Worm (Caenorhabditis elegans) whole organism, dauer: Measurements from ENCODE around the gene tim-1.

Experiments
- unc-62 ChIP-seq: sonication (generic microtip); optimal IDR thresholded peaks from 2 replicates; lab custom pipeline; 2017; ENCODE audit warnings: missing biosample characterization, missing genetic modification reagents, missing genetic modification characterization

tim-1 gene

ce11 chrIII:12233493-12233892 is 16.5 kb downstream of the tim-1 start:
- TF ChIP-seq unc-62 (GFP tag; lab: Kevin White, UChicago): no peak

ce11 chrIII:12231539-12231938 is 18.4 kb downstream of the tim-1 start:
- no peak for TF ChIP-seq unc-62 (GFP tag; lab: Kevin White, UChicago)

DNA sequence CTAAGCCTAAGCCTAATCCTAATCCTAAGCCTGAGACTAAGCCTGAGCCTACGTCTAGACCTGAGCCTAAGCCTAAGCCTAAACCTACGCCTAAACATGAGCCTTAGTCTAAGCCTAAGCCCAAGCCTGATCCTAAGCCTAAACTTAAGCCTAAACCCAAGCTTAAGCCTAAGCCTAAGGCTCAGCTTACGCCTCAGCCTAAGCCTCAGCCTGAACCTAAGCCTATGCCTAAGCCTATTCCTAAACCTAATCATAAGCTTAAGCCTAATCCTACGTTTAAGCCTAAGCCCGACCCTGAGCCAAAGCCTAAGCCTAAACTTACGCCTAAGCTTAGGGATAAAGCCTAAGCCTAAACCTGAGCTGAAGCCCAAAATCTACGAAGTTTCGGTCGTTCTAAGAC is 19.8 kb downstream of the tim-1 start:
- no peak for TF ChIP-seq unc-62 (GFP tag; lab: Kevin White, UChicago)

DNA sequence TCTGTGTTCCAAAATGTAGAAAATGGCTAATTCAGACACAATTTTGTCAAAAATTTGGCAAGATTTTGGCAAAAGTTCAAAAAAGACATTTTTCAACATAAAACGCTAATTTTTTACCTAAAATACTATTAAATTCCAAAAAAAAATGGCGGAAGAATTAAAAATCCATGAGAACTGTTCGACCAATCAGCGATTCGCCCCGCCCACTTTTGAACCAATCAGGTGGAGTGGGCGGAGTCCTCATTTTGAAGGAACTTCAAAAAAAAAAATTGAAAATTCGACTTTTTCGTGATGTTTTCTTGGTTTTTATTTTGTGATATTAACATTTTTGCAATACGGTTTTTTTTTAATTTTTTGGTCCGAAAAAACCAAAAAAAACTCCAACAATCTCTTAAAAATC is 22.0 kb downstream of the tim-1 start:
- TF ChIP-seq unc-62 (GFP tag; lab: Kevin White, UChicago): no peak

DNA sequence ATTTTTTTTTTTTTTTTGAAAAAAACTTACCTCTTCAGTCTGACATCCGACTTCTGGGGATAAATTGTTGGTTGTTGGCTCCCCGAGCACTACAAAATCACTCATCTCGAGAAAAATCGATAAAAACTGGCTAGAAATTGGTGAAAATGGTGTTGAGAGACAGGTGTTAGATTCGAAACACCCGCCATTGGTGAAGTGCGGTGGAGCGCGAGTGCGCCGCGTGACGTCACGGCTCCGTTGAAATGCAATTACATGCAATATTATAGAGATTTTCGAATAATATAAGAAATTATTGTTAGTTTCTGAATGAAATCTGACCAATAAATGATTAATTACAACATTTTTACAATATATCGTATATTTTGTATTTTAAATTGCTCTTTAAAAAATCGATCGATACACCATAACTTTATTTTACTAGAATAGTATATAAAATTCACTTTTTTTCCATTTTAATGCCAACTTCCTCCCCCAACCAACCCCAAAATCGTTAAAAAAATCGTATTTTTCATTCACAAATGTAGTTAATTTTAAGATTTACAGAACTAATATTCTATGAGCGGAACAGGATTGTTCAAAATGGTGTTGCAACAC is 23.8 kb downstream of the tim-1 start, which contains the start of the genes Y75B8A.18 and Y75B8A.19:
Gene Y75B8A.18, minus strand, starts transcription at position 142 of the 594 bp plus-strand sequence.
Gene Y75B8A.19, plus strand, starts transcription at position 544 of the 594 bp plus-strand sequence.
- TF ChIP-seq unc-62 (GFP tag; lab: Kevin White, UChicago): no peak

- TF ChIP-seq unc-62 (GFP tag; lab: Kevin White, UChicago): no peak
Measured at ce11 chrIII:12225234-12225633, 24.7 kb downstream of the tim-1 start, which contains the start of gene gmn-1. Gene gmn-1 (minus strand): TSS chrIII:12225331.

ce11 chrIII:12223208-12223607 is 26.8 kb downstream of the tim-1 start:
- TF ChIP-seq unc-62 (GFP tag; lab: Kevin White, UChicago): no peak

ce11 chrIII:12221452-12221851 is 28.5 kb downstream of the tim-1 start:
- no peak for TF ChIP-seq unc-62 (GFP tag; lab: Kevin White, UChicago)

- TF ChIP-seq unc-62 (GFP tag; lab: Kevin White, UChicago): no peak
Measured at ce11 chrIII:12220820-12221219, 29.1 kb downstream of the tim-1 start.

DNA sequence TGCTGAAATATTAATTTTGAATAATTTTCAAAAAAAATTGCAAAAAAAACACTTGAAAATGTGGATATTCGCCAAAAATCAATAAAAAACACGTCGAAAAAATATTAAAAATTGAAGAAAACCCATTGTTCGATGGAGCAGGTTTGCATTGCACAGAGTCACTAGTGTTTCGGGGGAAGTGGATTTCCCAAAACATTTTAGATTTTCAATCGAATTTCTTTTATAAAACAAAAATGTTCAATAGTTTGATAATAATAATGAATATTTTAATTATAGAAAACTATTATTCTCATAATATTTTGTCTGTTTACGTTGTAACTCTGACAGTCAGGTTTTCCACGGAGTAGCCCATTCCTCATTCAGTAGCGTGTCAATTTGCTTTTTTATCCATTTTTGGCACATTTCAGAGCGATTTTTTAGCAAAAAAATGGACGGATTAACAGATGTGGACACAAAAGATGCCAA is 31.3 kb downstream of the tim-1 start, which contains the start of the genes gex-4 and gphr-1:
Gene gex-4, minus strand, starts transcription at position 2 of the 465 bp plus-strand sequence.
Gene gphr-1, plus strand, starts transcription at position 415 of the 465 bp plus-strand sequence.
- no peak for TF ChIP-seq unc-62 (GFP tag; lab: Kevin White, UChicago)

- TF ChIP-seq unc-62 (GFP tag; lab: Kevin White, UChicago): no peak
Measured at ce11 chrIII:12218078-12218477, 31.9 kb downstream of the tim-1 start.

DNA sequence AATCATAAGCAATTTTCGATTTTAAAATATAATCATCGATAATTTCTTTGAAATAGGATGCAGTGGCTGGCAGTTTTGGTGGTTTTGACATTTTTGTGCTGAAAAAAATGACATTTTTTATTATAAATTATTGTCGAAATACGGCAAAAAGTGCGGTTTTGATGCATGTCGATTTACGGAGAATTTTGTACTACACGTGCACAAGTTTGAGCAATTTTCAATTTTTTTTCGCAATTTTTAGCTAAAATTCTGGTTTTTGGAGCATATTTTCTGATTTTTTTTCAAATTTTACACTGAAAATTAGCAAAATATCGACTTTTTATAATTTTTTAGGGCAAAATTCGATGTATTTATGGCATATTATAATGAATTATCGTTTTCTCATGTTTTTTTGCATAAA is 34.4 kb downstream of the tim-1 start, which contains the start of gene Y75B8A.13:
Gene Y75B8A.13, minus strand, starts transcription at position 101 of the 400 bp plus-strand sequence.
- TF ChIP-seq unc-62 (GFP tag; lab: Kevin White, UChicago): no peak

DNA sequence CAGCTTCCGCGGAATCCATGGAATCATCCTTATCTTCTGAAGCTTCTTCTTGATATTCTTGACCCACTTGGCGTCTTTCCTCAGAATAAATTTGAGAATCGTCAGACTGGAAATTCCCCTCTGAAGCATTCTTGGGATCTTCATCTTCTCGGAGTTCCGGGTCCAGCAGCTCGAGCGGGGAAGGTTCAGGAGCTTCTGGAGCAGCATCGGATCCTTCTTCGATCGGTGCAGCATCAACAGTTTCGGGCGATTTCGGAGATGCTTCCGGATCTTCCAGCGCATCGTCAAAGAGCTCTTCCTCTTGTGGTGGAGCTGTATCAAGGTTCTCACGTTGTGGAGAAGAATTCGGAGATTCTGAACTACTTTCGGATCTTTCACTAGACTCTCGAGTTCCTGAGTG is 42.4 kb downstream of the tim-1 start:
- TF ChIP-seq unc-62 (GFP tag; lab: Kevin White, UChicago): no peak

- TF ChIP-seq unc-62 (GFP tag; lab: Kevin White, UChicago): no peak
Measured at ce11 chrIII:12205271-12205670, 44.7 kb downstream of the tim-1 start.

DNA sequence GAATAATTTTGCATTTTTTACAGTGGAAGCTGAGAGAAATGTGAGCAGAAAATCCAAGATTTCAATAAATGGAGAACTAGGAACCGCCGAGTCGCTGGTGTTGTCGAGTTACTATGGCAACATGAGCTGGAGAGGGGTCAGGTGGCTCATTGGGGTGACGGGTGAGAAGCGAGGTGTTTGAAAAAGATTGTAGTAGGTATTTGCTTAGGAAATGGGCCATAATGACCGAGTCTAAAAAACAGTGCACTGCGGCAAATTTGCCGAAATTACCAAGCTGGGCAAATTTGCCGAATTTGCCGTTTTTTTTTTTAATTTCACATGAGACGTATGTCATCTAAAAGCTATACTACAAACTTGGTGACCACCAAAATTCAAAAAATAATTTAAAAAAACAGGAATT is 47.5 kb downstream of the tim-1 start, which contains the start of gene osm-12:
Gene osm-12, minus strand, starts transcription at position 101 of the 400 bp plus-strand sequence.
- no peak for TF ChIP-seq unc-62 (GFP tag; lab: Kevin White, UChicago)

ce11 chrIII:12198135-12198534 is 51.8 kb downstream of the tim-1 start:
- no peak for TF ChIP-seq unc-62 (GFP tag; lab: Kevin White, UChicago)

ce11 chrIII:12195991-12196390 is 54.0 kb downstream of the tim-1 start:
- no peak for TF ChIP-seq unc-62 (GFP tag; lab: Kevin White, UChicago)
